Fruit fly (Drosophila melanogaster): ENCODE results near the gene CG42526.

The CG42526 gene

dm6 chr3L:9384445-9385079 lies 50.6 kb downstream of the CG42526 start:
- TF ChIP-seq CG8478 (optimal IDR thresholded peaks at IDR 0.05) (no peak), CTCF (optimal IDR thresholded peaks at IDR 0.05) (no peak)
